Worm (Caenorhabditis elegans) whole organism, early embryonic: ENCODE measurements around the gene F36H12.10.

Source experiments
- B0310.2 ChIP-seq: sonication (generic microtip); optimal IDR thresholded peaks from 2 replicates; lab custom pipeline; 2016; ENCODE audit warnings: mild to moderate bottlenecking, missing genetic modification characterization, missing compliant biosample characterization
- F13C5.2 ChIP-seq: sonication (generic microtip); optimal IDR thresholded peaks from 2 replicates; lab custom pipeline; 2017; ENCODE audit warnings: mild to moderate bottlenecking, missing genetic modification characterization, inconsistent platforms, missing compliant biosample characterization
- ama-1 ChIP-seq: fragments of 150-350 bp; optimal IDR thresholded peaks from 2 replicates; lab custom pipeline; 2014
- ceh-13 ChIP-seq: fragments of 200-800 bp; sonication (Bioruptor generic); optimal IDR thresholded peaks from 2 replicates; lab custom pipeline; 2018; ENCODE audit warnings: mild to moderate bottlenecking, missing genetic modification characterization, missing compliant biosample characterization
- ets-7 ChIP-seq: sonication (generic microtip); optimal IDR thresholded peaks from 2 replicates; lab custom pipeline; 2016; ENCODE audit warnings: missing genotype, missing genetic modification characterization, missing compliant biosample characterization
- flt-1 ChIP-seq: fragments of 200-800 bp; sonication (Bioruptor generic); IDR thresholded peaks from 2 replicates; pipeline ENCODE4 v1.3.6; 2022; ENCODE audit warnings: missing genetic modification characterization, missing compliant biosample characterization
- hmbx-1 ChIP-seq: sonication (generic microtip); optimal IDR thresholded peaks from 2 replicates; lab custom pipeline; 2016; ENCODE audit warnings: mild to moderate bottlenecking, missing genetic modification characterization, missing compliant biosample characterization
- hmg-4 ChIP-seq: fragments of 200-800 bp; sonication (Bioruptor generic); optimal IDR thresholded peaks from 2 replicates; lab custom pipeline; 2018; ENCODE audit warnings: mild to moderate bottlenecking, missing genetic modification characterization, missing compliant biosample characterization
- hnd-1 ChIP-seq: sonication (generic microtip); optimal IDR thresholded peaks from 2 replicates; lab custom pipeline; 2016; ENCODE audit warnings: missing genetic modification characterization, missing compliant biosample characterization
- pes-1 ChIP-seq: fragments of 200-800 bp; sonication (Bioruptor generic); IDR thresholded peaks from 2 replicates; pipeline ENCODE4 v1.3.6; 2022; ENCODE audit warnings: missing genetic modification reagents, missing genetic modification characterization, missing compliant biosample characterization
- sea-1 ChIP-seq: fragments of 200-800 bp; sonication (Bioruptor generic); conservative IDR thresholded peaks from 2 replicates; pipeline ENCODE4 v1.3.6; 2022; ENCODE audit warnings: missing genetic modification characterization, missing compliant biosample characterization
- tbx-11 ChIP-seq: fragments of 200-800 bp; sonication (Bioruptor generic); IDR thresholded peaks from 2 replicates; pipeline ENCODE4 v1.3.6; 2022; ENCODE audit warnings: missing genetic modification characterization, missing compliant biosample characterization
- tbx-37 ChIP-seq: fragments of 200-800 bp; sonication (Bioruptor generic); conservative IDR thresholded peaks from 2 replicates; pipeline ENCODE4 v1.3.6; 2022; ENCODE audit warnings: missing genetic modification reagents, missing genetic modification characterization, missing compliant biosample characterization
- tra-4 ChIP-seq: sonication (generic microtip); optimal IDR thresholded peaks from 2 replicates; lab custom pipeline; 2017; ENCODE audit warnings: missing genetic modification characterization, missing compliant biosample characterization

- no peak for TF ChIP-seq ets-7 (tag; lab: Kevin White, UChicago)
- no peak for TF ChIP-seq flt-1
- no peak for TF ChIP-seq tbx-11 (GFP tag; lab: Robert Waterston, UW)
- TF ChIP-seq pes-1 (GFP tag; lab: Robert Waterston, UW) = no peak
- no peak for TF ChIP-seq sea-1
- no peak for TF ChIP-seq tbx-37 (GFP tag; lab: Robert Waterston, UW)
- no peak for TF ChIP-seq hmg-4 (GFP tag; lab: Kevin White, UChicago)
- TF ChIP-seq ama-1 (lab: Kevin White, UChicago) = no peak
- TF ChIP-seq ceh-13 (GFP tag; lab: Kevin White, UChicago) = no peak
- TF ChIP-seq B0310.2 (tag; lab: Kevin White, UChicago) = no peak
- no peak for TF ChIP-seq hnd-1 (tag; lab: Kevin White, UChicago)
- TF ChIP-seq hmbx-1 = no peak
- TF ChIP-seq F13C5.2 (tag; lab: Kevin White, UChicago) = no peak
- TF ChIP-seq tra-4 (tag; lab: Kevin White, UChicago) = no peak
Measured at ce11 chrIV:5290547-5290946, 36.0 kb upstream of the F36H12.10 start, which contains the start of gene nlp-47.
